Worm (Caenorhabditis elegans) whole organism, L2 larva: ENCODE data around the gene sek-1.

Experiments used
- ZK546.5 ChIP-seq: sonication (generic microtip); optimal IDR thresholded peaks from 2 replicates; lab custom pipeline; 2017; ENCODE audit warnings: missing biosample characterization, missing genetic modification characterization
- ceh-82 ChIP-seq: fragments of 150-350 bp; optimal IDR thresholded peaks from 2 replicates; lab custom pipeline; 2014; ENCODE audit warnings: missing biosample characterization, missing genetic modification characterization
- egl-27 ChIP-seq: sonication (generic microtip); optimal IDR thresholded peaks from 3 replicates; lab custom pipeline; 2017; ENCODE audit warnings: missing biosample characterization, missing genetic modification reagents, missing genetic modification characterization
- lin-11 ChIP-seq: fragments of 150-350 bp; sonication (generic microtip); optimal IDR thresholded peaks from 2 replicates; lab custom pipeline; 2014; ENCODE audit warnings: missing biosample characterization, missing genetic modification characterization, inconsistent platforms, mixed read lengths
- lin-39 ChIP-seq: fragments of 150-350 bp; optimal IDR thresholded peaks from 2 replicates; lab custom pipeline; 2014; ENCODE audit warnings: missing biosample characterization, missing genetic modification reagents, missing genetic modification characterization
- lsy-2 ChIP-seq, 2 experiments: fragments of 150-350 bp in 1 of 2; sonication (generic microtip) in 1 of 2; optimal IDR thresholded peaks; 2 replicates each; lab custom pipeline; 2014 to 2017; ENCODE audit warnings: missing biosample characterization in 2 of 2, missing genetic modification characterization in 2 of 2
- nhr-11 ChIP-seq: fragments of 150-350 bp; optimal IDR thresholded peaks from 2 replicates; lab custom pipeline; 2014; ENCODE audit warnings: missing biosample characterization, missing genetic modification characterization
- nhr-6 ChIP-seq: fragments of 150-350 bp; optimal IDR thresholded peaks from 2 replicates; lab custom pipeline; 2014; ENCODE audit warnings: missing biosample characterization, missing genetic modification characterization

- TF ChIP-seq nhr-11 (tag; lab: Kevin White, UChicago) (no peak), egl-27 (tag; lab: Kevin White, UChicago) (no peak), lin-39 (tag; lab: Kevin White, UChicago) (no peak), lsy-2 (tag; optimal IDR thresholded peaks at IDR 0.05; lab: Kevin White, UChicago) (no peak), nhr-6 (tag; lab: Kevin White, UChicago) (no peak), ceh-82 (no peak), ZK546.5 (tag; lab: Kevin White, UChicago) (no peak), lin-11 (tag; lab: Kevin White, UChicago) (no peak)
These were observed 1.3 kb upstream of the sek-1 start for ce11 chrX:7815230-7815629.
